Worm (Caenorhabditis elegans): ENCODE results near the gene fbxa-84.

fbxa-84 gene

DNA sequence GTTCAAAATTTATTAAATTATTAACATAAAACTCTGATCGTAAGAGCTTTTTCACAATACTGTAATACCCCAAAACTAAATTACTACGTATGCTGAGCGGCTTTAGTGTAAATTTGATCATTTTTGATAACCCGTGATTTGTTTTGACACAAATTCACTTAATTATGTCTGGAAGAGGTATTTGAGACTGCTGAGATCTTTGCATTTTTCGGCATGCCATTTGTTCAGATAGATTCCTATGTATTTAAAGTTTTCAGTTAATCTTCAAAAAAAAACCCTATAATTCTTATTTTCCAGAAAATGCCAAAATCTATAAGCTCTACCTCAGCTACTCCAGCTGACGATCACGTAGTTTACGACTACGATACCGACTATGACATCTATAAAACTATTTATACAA lies 48.0 kb downstream of the fbxa-84 start, which contains the start of gene srw-15:
TSS of gene srw-15 (plus strand) at position 301 of the 400 bp plus-strand sequence.
- no peak for TF ChIP-seq mls-2 (tag; optimal IDR thresholded peaks at IDR 0.05)

DNA sequence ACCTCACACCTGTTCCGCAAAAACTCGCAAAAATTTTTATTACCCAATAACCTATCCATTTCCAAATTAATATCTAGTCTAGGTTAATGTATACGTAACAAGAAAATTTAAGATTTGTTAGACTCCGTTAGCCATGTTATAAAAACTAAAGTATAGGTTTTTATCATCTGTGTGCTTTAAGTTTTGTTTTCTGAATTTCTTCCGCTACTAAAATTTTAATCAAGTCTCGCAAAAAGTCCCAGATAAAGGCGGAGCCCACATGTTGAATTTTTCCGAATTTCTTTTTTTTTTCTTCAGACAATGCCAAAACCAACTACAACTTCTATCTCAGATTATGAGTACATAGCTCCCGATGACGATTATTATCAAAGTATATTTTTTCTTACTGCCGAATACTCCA lies 50.0 kb downstream of the fbxa-84 start, which contains the start of gene srw-13:
TSS of gene srw-13 (plus strand) at position 301 of the 400 bp plus-strand sequence.
- no peak for TF ChIP-seq elt-3 (tag; optimal IDR thresholded peaks at IDR 0.05)
- TF ChIP-seq unc-39 (tag; optimal IDR thresholded peaks at IDR 0.05): no peak
- TF ChIP-seq sptf-1 (tag; optimal IDR thresholded peaks at IDR 0.05): no peak
- no peak for TF ChIP-seq nhr-12 (tag; optimal IDR thresholded peaks at IDR 0.05)
- no peak for TF ChIP-seq sem-2 (GFP tag; optimal IDR thresholded peaks at IDR 0.05)
- no peak for TF ChIP-seq unc-120 (tag; optimal IDR thresholded peaks at IDR 0.05; ENCODE audit: poor library complexity, severe bottlenecking)
- TF ChIP-seq nhr-237 (tag; optimal IDR thresholded peaks at IDR 0.05): no peak
- no peak for TF ChIP-seq ceh-43 (GFP tag; optimal IDR thresholded peaks at IDR 0.05)
- TF ChIP-seq tbx-8 (GFP tag; optimal IDR thresholded peaks at IDR 0.05): no peak
- TF ChIP-seq pha-4 (tag; optimal IDR thresholded peaks at IDR 0.05): no peak
- TF ChIP-seq ces-1 (GFP tag; optimal IDR thresholded peaks at IDR 0.05): no peak
- TF ChIP-seq mab-5 (tag; optimal IDR thresholded peaks at IDR 0.05): no peak
- TF ChIP-seq snpc-4 (tag; optimal IDR thresholded peaks at IDR 0.05): no peak
- TF ChIP-seq flh-1 (GFP tag; optimal IDR thresholded peaks at IDR 0.05): no peak
